Worm (Caenorhabditis elegans) whole organism, young adult: Measurements from ENCODE around the gene K02E2.8.

ENCODE experiments used
- Y53G8AR.9 ChIP-seq: fragments of 200-800 bp; sonication (Bioruptor generic); conservative IDR thresholded peaks from 2 replicates; pipeline ENCODE4 v1.3.6; 2022; ENCODE audit warnings: missing genetic modification reagents, missing genetic modification characterization, missing compliant biosample characterization
- Y95B8A.8 ChIP-seq: fragments of 200-800 bp; sonication (Bioruptor generic); IDR thresholded peaks from 2 replicates; pipeline ENCODE4 v1.3.6; 2022; ENCODE audit warnings: missing genetic modification reagents, missing genetic modification characterization, missing compliant biosample characterization
- attf-5 ChIP-seq: fragments of 200-800 bp; sonication (Bioruptor generic); optimal IDR thresholded peaks from 2 replicates; lab custom pipeline; 2018; ENCODE audit warnings: mild to moderate bottlenecking, missing genetic modification characterization, missing compliant biosample characterization
- egl-18 ChIP-seq: fragments of 200-800 bp; sonication (Bioruptor generic); IDR thresholded peaks from 2 replicates; pipeline ENCODE4 v1.3.6; 2022; ENCODE audit warnings: missing genetic modification reagents, missing genetic modification characterization, missing compliant biosample characterization
- egl-44 ChIP-seq: fragments of 200-800 bp; sonication (Bioruptor generic); IDR thresholded peaks from 2 replicates; pipeline ENCODE4 v1.3.6; 2022; ENCODE audit warnings: missing genetic modification reagents, missing genetic modification characterization, missing compliant biosample characterization
- ets-4 ChIP-seq: fragments of 200-800 bp; sonication (Bioruptor generic); optimal IDR thresholded peaks from 2 replicates; lab custom pipeline; 2018; ENCODE audit warnings: mild to moderate bottlenecking, missing genetic modification characterization, missing compliant biosample characterization
- let-526 ChIP-seq: fragments of 200-800 bp; sonication (Bioruptor generic); IDR thresholded peaks from 2 replicates; pipeline ENCODE4 v1.3.6; 2022; ENCODE audit warnings: missing genetic modification reagents, missing genetic modification characterization, missing compliant biosample characterization
- madf-6 ChIP-seq: fragments of 200-800 bp; sonication (Bioruptor generic); IDR thresholded peaks from 2 replicates; pipeline ENCODE4 v1.3.6; 2022; ENCODE audit warnings: missing genetic modification reagents, missing genetic modification characterization, missing compliant biosample characterization
- pha-4 ChIP-seq: fragments of 150-350 bp; sonication (generic microtip); optimal IDR thresholded peaks from 2 replicates; lab custom pipeline; 2014; ENCODE audit warnings: missing biosample characterization, missing genetic modification reagents, missing genetic modification characterization
- sea-2 ChIP-seq: fragments of 200-800 bp; sonication (Bioruptor generic); IDR thresholded peaks from 2 replicates; pipeline ENCODE4 v1.3.6; 2022; ENCODE audit warnings: missing genetic modification characterization, missing compliant biosample characterization

- no peak for TF ChIP-seq Y53G8AR.9
- TF ChIP-seq attf-5 (GFP tag; lab: Kevin White, UChicago), result no peak
- TF ChIP-seq madf-6, result no peak
- no peak for TF ChIP-seq pha-4 (tag; lab: Kevin White, UChicago)
- TF ChIP-seq egl-18 (GFP tag; lab: Robert Waterston, UW), result no peak
- no peak for TF ChIP-seq ets-4 (GFP tag; lab: Kevin White, UChicago)
- no peak for TF ChIP-seq egl-44 (GFP tag; lab: Robert Waterston, UW)
- TF ChIP-seq sea-2, result no peak
- no peak for TF ChIP-seq let-526 (GFP tag; lab: Robert Waterston, UW)
- no peak for TF ChIP-seq Y95B8A.8 (GFP tag; lab: Robert Waterston, UW)
These were observed 13.6 kb upstream of the K02E2.8 start, which contains the start of gene K02E2.6 for ce11 chrV:20380320-20380719.
